Worm (Caenorhabditis elegans) whole organism, early embryonic: Measurements from ENCODE around the gene snr-1.

Experiments
- ama-1 ChIP-seq: fragments of 150-350 bp; optimal IDR thresholded peaks from 2 replicates; lab custom pipeline; 2014
- ceh-13 ChIP-seq: fragments of 200-800 bp; sonication (Bioruptor generic); optimal IDR thresholded peaks from 2 replicates; lab custom pipeline; 2018; ENCODE audit warnings: mild to moderate bottlenecking, missing genetic modification characterization, missing compliant biosample characterization
- ets-7 ChIP-seq: sonication (generic microtip); optimal IDR thresholded peaks from 2 replicates; lab custom pipeline; 2016; ENCODE audit warnings: missing genotype, missing genetic modification characterization, missing compliant biosample characterization
- scrt-1 ChIP-seq: fragments of 200-800 bp; sonication (Bioruptor generic); IDR thresholded peaks from 2 replicates; pipeline ENCODE4 v1.3.6; 2022; ENCODE audit warnings: missing genetic modification characterization, missing compliant biosample characterization
- tbx-11 ChIP-seq: fragments of 200-800 bp; sonication (Bioruptor generic); IDR thresholded peaks from 2 replicates; pipeline ENCODE4 v1.3.6; 2022; ENCODE audit warnings: missing genetic modification characterization, missing compliant biosample characterization
- tbx-37 ChIP-seq: fragments of 200-800 bp; sonication (Bioruptor generic); conservative IDR thresholded peaks from 2 replicates; pipeline ENCODE4 v1.3.6; 2022; ENCODE audit warnings: missing genetic modification reagents, missing genetic modification characterization, missing compliant biosample characterization
- tra-4 ChIP-seq: sonication (generic microtip); optimal IDR thresholded peaks from 2 replicates; lab custom pipeline; 2017; ENCODE audit warnings: missing genetic modification characterization, missing compliant biosample characterization

- TF ChIP-seq tra-4 (tag; lab: Kevin White, UChicago) (no peak), ama-1 (lab: Kevin White, UChicago) (no peak), scrt-1 (no peak), tbx-37 (GFP tag; lab: Robert Waterston, UW) (no peak), tbx-11 (no peak), ceh-13 (GFP tag; lab: Kevin White, UChicago) (no peak), ets-7 (tag; lab: Kevin White, UChicago) (no peak)
Observed at ce11 chrIV:17105578-17105977, 17.7 kb downstream of the snr-1 start.
